Worm (Caenorhabditis elegans) whole organism, mixed stage, embryonic: ENCODE measurements around the gene W04B5.3.

Experiments used
- nhr-237 ChIP-seq: fragments of 150-350 bp; optimal IDR thresholded peaks from 2 replicates; lab custom pipeline; 2014; ENCODE audit warnings: missing biosample characterization, missing genetic modification characterization
- sptf-1 ChIP-seq: sonication (generic microtip); optimal IDR thresholded peaks from 2 replicates; lab custom pipeline; 2017; ENCODE audit warnings: mild to moderate bottlenecking, missing genetic modification characterization, moderate library complexity, missing compliant biosample characterization
- ztf-11 ChIP-seq: fragments of 150-350 bp; optimal IDR thresholded peaks from 2 replicates; lab custom pipeline; 2014; ENCODE audit warnings: missing biosample characterization, missing genetic modification characterization

ce11 chrIII:2468202-2468601 is 49.9 kb downstream of the W04B5.3 start, which contains the start of the genes E02H9.9 and E02H9.1:
- TF ChIP-seq nhr-237 (tag; lab: Kevin White, UChicago), result no peak
- no peak for TF ChIP-seq ztf-11 (tag; lab: Kevin White, UChicago)
- no peak for TF ChIP-seq sptf-1
